Worm (Caenorhabditis elegans): ENCODE measurements around the gene flp-17.

DNA sequence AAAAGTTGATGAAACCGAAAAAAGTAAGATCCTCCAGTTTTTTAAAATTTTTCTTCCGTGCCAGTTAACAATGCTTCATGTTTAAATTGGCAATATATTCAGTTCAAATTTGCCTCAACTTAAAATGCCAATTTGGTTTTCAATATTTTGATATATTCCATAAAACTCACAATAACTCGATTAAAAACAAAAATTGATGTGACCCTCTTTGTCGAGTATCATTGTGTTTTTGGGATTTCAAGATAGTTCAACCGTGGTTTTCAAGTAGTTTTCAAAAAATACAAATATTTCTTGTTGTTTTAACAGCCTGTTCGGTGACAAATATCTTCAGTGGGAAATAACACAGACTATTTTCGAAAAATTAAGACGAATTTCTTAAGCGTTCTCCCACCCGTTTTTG is 38.7 kb downstream of the flp-17 start:
- TF ChIP-seq nhr-25 (tag; optimal IDR thresholded peaks at IDR 0.05), result no peak
- TF ChIP-seq zag-1 (tag; optimal IDR thresholded peaks at IDR 0.05), result no peak
- TF ChIP-seq ama-1 (optimal IDR thresholded peaks at IDR 0.05), result no peak
- TF ChIP-seq ceh-82 (tag; optimal IDR thresholded peaks at IDR 0.05), result no peak
- TF ChIP-seq snpc-4 (tag; optimal IDR thresholded peaks at IDR 0.05), result no peak
